Fruit fly (Drosophila melanogaster) whole organism, embryonic: ENCODE measurements around the gene Sf3b1.

Source experiments
- CG11560 ChIP-seq: fragments of 200-800 bp; sonication (Bioruptor generic); IDR thresholded peaks from 3 replicates; pipeline ENCODE4 v1.3.6; 2022; ENCODE audit warnings: missing biosample characterization, missing genetic modification characterization
- CG11696 ChIP-seq: fragments of 200-800 bp; sonication (Bioruptor generic); IDR thresholded peaks from 2 replicates; pipeline ENCODE4 v1.3.6; 2022; ENCODE audit warnings: missing biosample characterization, missing genetic modification characterization
- CG13894 ChIP-seq: fragments of 200-800 bp; sonication (Bioruptor generic); optimal IDR thresholded peaks from 3 replicates; lab custom pipeline; 2018; ENCODE audit warnings: missing biosample characterization, mild to moderate bottlenecking, missing genetic modification characterization, moderate library complexity
- CG1603 ChIP-seq: fragments of 200-800 bp; sonication (Bioruptor generic); optimal IDR thresholded peaks from 2 replicates; lab custom pipeline; 2019; ENCODE audit warnings: missing biosample characterization, mild to moderate bottlenecking, missing genetic modification characterization, moderate library complexity
- CG16779 ChIP-seq: fragments of 200-800 bp; sonication (Bioruptor generic); IDR thresholded peaks from 2 replicates; pipeline ENCODE4 v1.3.6; 2022; ENCODE audit warnings: missing biosample characterization, missing genetic modification characterization
- CG16815 ChIP-seq: fragments of 200-800 bp; sonication (Bioruptor generic); optimal IDR thresholded peaks from 3 replicates; lab custom pipeline; 2017; ENCODE audit warnings: missing biosample characterization, mild to moderate bottlenecking, missing genetic modification characterization
- CG1792 ChIP-seq: fragments of 200-800 bp; sonication (Bioruptor generic); optimal IDR thresholded peaks from 2 replicates; lab custom pipeline; 2016; ENCODE audit warnings: missing biosample characterization, missing genetic modification characterization
- CG1832 ChIP-seq: fragments of 200-800 bp; sonication (Bioruptor generic); optimal IDR thresholded peaks from 2 replicates; lab custom pipeline; 2017; ENCODE audit warnings: missing biosample characterization, mild to moderate bottlenecking, missing genetic modification characterization, inconsistent platforms
- CG2129 ChIP-seq: fragments of 200-800 bp; sonication (Bioruptor generic); IDR thresholded peaks from 2 replicates; pipeline ENCODE4 v1.3.6; 2022; ENCODE audit warnings: missing biosample characterization, missing genetic modification characterization; ENCODE audit not compliant: partially characterized antibody
- CG31224 ChIP-seq: fragments of 200-800 bp; sonication (Bioruptor generic); IDR thresholded peaks from 2 replicates; pipeline ENCODE4 v1.3.6; 2022; ENCODE audit warnings: missing biosample characterization, missing genetic modification characterization
- CG3407 ChIP-seq: fragments of 200-800 bp; sonication (Bioruptor generic); optimal IDR thresholded peaks from 2 replicates; lab custom pipeline; 2018; ENCODE audit warnings: missing biosample characterization, mild to moderate bottlenecking, missing genetic modification characterization
- CG4730 ChIP-seq: fragments of 200-800 bp; sonication (Bioruptor generic); IDR thresholded peaks from 2 replicates; pipeline ENCODE4 v1.3.6; 2022; ENCODE audit warnings: missing biosample characterization, missing genetic modification characterization
- CG5180 ChIP-seq: fragments of 200-800 bp; sonication (Bioruptor generic); optimal IDR thresholded peaks from 3 replicates; lab custom pipeline; 2017; ENCODE audit warnings: missing biosample characterization, missing genetic modification characterization, mild to moderate bottlenecking, moderate library complexity, missing genetic modification reagents
- CG6689 ChIP-seq: fragments of 200-800 bp; sonication (Bioruptor generic); IDR thresholded peaks from 2 replicates; pipeline ENCODE4 v1.3.6; 2022; ENCODE audit warnings: missing biosample characterization, missing genetic modification characterization
- CG7271 ChIP-seq: fragments of 200-800 bp; sonication (Bioruptor generic); optimal IDR thresholded peaks from 2 replicates; lab custom pipeline; 2018; ENCODE audit warnings: missing biosample characterization, mild to moderate bottlenecking, missing genetic modification characterization, moderate library complexity
- CG7786 ChIP-seq: fragments of 200-800 bp; sonication (Bioruptor generic); optimal IDR thresholded peaks from 2 replicates; lab custom pipeline; 2016; ENCODE audit warnings: missing biosample characterization, missing genetic modification characterization
- CG7839 ChIP-seq: fragments of 200-800 bp; sonication (Bioruptor generic); optimal IDR thresholded peaks from 3 replicates; lab custom pipeline; 2018; ENCODE audit warnings: missing biosample characterization, mild to moderate bottlenecking, missing genetic modification characterization, moderate library complexity
- CG8290 ChIP-seq, 3 experiments: fragments of 200-800 bp; sonication (Bioruptor generic); optimal IDR thresholded peaks; 2 replicates each; lab custom pipeline; 2016 to 2019; ENCODE audit warnings: missing biosample characterization in 3 of 3, missing genetic modification characterization in 3 of 3, mild to moderate bottlenecking in 2 of 3, moderate library complexity in 1 of 3
- CG9932 ChIP-seq: fragments of 200-800 bp; sonication (Bioruptor generic); IDR thresholded peaks from 2 replicates; pipeline ENCODE4 v1.3.6; 2022; ENCODE audit warnings: missing biosample characterization, missing genetic modification characterization
- D19A ChIP-seq: fragments of 200-800 bp; optimal IDR thresholded peaks from 3 replicates; lab custom pipeline; 2019; ENCODE audit warnings: missing biosample characterization, mild to moderate bottlenecking, missing genetic modification characterization, moderate library complexity
- Dfd ChIP-seq, 2 experiments: fragments of >200 bp; optimal IDR thresholded peaks; 2 replicates each; lab custom pipeline; 2017; ENCODE audit warnings: missing biosample characterization in 2 of 2, missing genetic modification characterization in 2 of 2
- Elba2 ChIP-seq: fragments of 200-800 bp; sonication (Bioruptor generic); optimal IDR thresholded peaks from 3 replicates; lab custom pipeline; 2016; ENCODE audit warnings: missing biosample characterization, missing genetic modification characterization
- Gug ChIP-seq: fragments of 200-800 bp; sonication (Bioruptor generic); IDR thresholded peaks from 4 replicates; pipeline ENCODE4 v1.3.6; 2022; ENCODE audit warnings: missing biosample characterization, missing genetic modification characterization
- Hmr ChIP-seq: fragments of 200-800 bp; sonication (Bioruptor generic); optimal IDR thresholded peaks from 3 replicates; lab custom pipeline; 2017; ENCODE audit warnings: mild to moderate bottlenecking, missing biosample characterization, missing genetic modification reagents, missing genetic modification characterization
- Hr39 ChIP-seq: fragments of >200 bp; optimal IDR thresholded peaks from 2 replicates; lab custom pipeline; 2017
- MESR4 ChIP-seq: fragments of 200-800 bp; sonication (Bioruptor generic); optimal IDR thresholded peaks from 2 replicates; lab custom pipeline; 2018; ENCODE audit warnings: missing biosample characterization, mild to moderate bottlenecking, missing genetic modification characterization, moderate library complexity
- Mad ChIP-seq: fragments of 200-800 bp; sonication (Bioruptor generic); optimal IDR thresholded peaks from 2 replicates; lab custom pipeline; 2016; ENCODE audit warnings: missing biosample characterization, missing genetic modification characterization
- Sin3A ChIP-seq: fragments of >200 bp; optimal IDR thresholded peaks from 2 replicates; lab custom pipeline; 2018
- Spps ChIP-seq: fragments of 200-800 bp; sonication (Bioruptor generic); optimal IDR thresholded peaks from 2 replicates; lab custom pipeline; 2018; ENCODE audit warnings: missing biosample characterization, mild to moderate bottlenecking, missing genetic modification characterization
- Stat92E ChIP-seq, 3 experiments: fragments of >200 bp in 2 of 3; fragments of 200-800 bp in 1 of 3; sonication (Bioruptor generic) in 1 of 3; optimal IDR thresholded peaks; 2 replicates each; lab custom pipeline; 2017 to 2019; ENCODE audit warnings: missing biosample characterization in 3 of 3, missing genetic modification characterization in 3 of 3, mild to moderate bottlenecking in 1 of 3, moderate library complexity in 1 of 3
- TFAM ChIP-seq: fragments of 200-800 bp; sonication (Bioruptor generic); optimal IDR thresholded peaks from 2 replicates; lab custom pipeline; 2017; ENCODE audit warnings: missing biosample characterization, missing genetic modification characterization, inconsistent platforms
- ash1 ChIP-seq: fragments of 200-800 bp; sonication (Bioruptor generic); optimal IDR thresholded peaks from 2 replicates; lab custom pipeline; 2018; ENCODE audit warnings: missing biosample characterization, mild to moderate bottlenecking, missing genetic modification characterization
- bbx ChIP-seq: fragments of 200-800 bp; sonication (Bioruptor generic); IDR thresholded peaks from 2 replicates; pipeline ENCODE4 v1.3.6; 2022; ENCODE audit warnings: missing biosample characterization, missing genetic modification characterization; ENCODE audit not compliant: partially characterized antibody
- bigmax ChIP-seq: fragments of 200-800 bp; sonication (Bioruptor generic); optimal IDR thresholded peaks from 2 replicates; lab custom pipeline; 2018; ENCODE audit warnings: missing biosample characterization, mild to moderate bottlenecking, missing genetic modification characterization
- caup ChIP-seq: fragments of 200-800 bp; sonication (Bioruptor generic); optimal IDR thresholded peaks from 3 replicates; lab custom pipeline; 2017; ENCODE audit warnings: missing biosample characterization, mild to moderate bottlenecking, missing genetic modification characterization, moderate library complexity; ENCODE audit not compliant: severe bottlenecking
- chif ChIP-seq, 2 experiments: fragments of 200-800 bp; sonication (Bioruptor generic); optimal IDR thresholded peaks; 3 replicates each; lab custom pipeline; 2016; ENCODE audit warnings: missing biosample characterization in 2 of 2, missing genetic modification characterization in 2 of 2
- chinmo ChIP-seq: fragments of 200-800 bp; sonication (Bioruptor generic); IDR thresholded peaks from 4 replicates; pipeline ENCODE4 v1.3.6; 2022; ENCODE audit warnings: missing biosample characterization, missing genetic modification characterization; ENCODE audit not compliant: partially characterized antibody
- cwo ChIP-seq: fragments of 200-800 bp; sonication (Bioruptor generic); optimal IDR thresholded peaks from 3 replicates; lab custom pipeline; 2017; ENCODE audit warnings: missing biosample characterization, missing genetic modification characterization, mild to moderate bottlenecking, moderate library complexity, missing genetic modification reagents
- dati ChIP-seq: fragments of 200-800 bp; sonication (Bioruptor generic); IDR thresholded peaks from 2 replicates; pipeline ENCODE4 v1.3.6; 2022; ENCODE audit warnings: missing biosample characterization, missing genetic modification characterization
- dimm ChIP-seq: fragments of 200-800 bp; sonication (Bioruptor generic); IDR thresholded peaks from 2 replicates; pipeline ENCODE4 v1.3.6; 2022; ENCODE audit warnings: missing biosample characterization, missing genetic modification characterization
- dm ChIP-seq: fragments of 200-800 bp; sonication (Bioruptor generic); optimal IDR thresholded peaks from 3 replicates; lab custom pipeline; 2016; ENCODE audit warnings: missing biosample characterization, missing genetic modification characterization
- dmrt11E ChIP-seq: fragments of 200-800 bp; sonication (Bioruptor generic); optimal IDR thresholded peaks from 3 replicates; lab custom pipeline; 2018; ENCODE audit warnings: missing biosample characterization, mild to moderate bottlenecking, missing genetic modification characterization, moderate library complexity
- gem ChIP-seq: fragments of 200-800 bp; sonication (Bioruptor generic); optimal IDR thresholded peaks from 2 replicates; lab custom pipeline; 2019; ENCODE audit warnings: missing biosample characterization, mild to moderate bottlenecking, missing genetic modification characterization, moderate library complexity
- hbn ChIP-seq: fragments of 200-800 bp; sonication (Bioruptor generic); IDR thresholded peaks from 2 replicates; pipeline ENCODE4 v1.3.6; 2022; ENCODE audit warnings: missing biosample characterization, missing genetic modification characterization; ENCODE audit not compliant: partially characterized antibody
- mld ChIP-seq: fragments of 200-800 bp; sonication (Bioruptor generic); IDR thresholded peaks from 3 replicates; pipeline ENCODE4 v1.3.6; 2022; ENCODE audit warnings: missing biosample characterization, missing genetic modification characterization; ENCODE audit not compliant: partially characterized antibody
- org-1 ChIP-seq: fragments of 200-800 bp; sonication (Bioruptor generic); optimal IDR thresholded peaks from 2 replicates; lab custom pipeline; 2017; ENCODE audit warnings: missing biosample characterization, missing genetic modification characterization
- pum ChIP-seq: fragments of 200-800 bp; sonication (Bioruptor generic); optimal IDR thresholded peaks from 2 replicates; lab custom pipeline; 2016; ENCODE audit warnings: missing biosample characterization, missing genetic modification characterization
- schlank ChIP-seq: fragments of 200-800 bp; sonication (Bioruptor generic); optimal IDR thresholded peaks from 2 replicates; lab custom pipeline; 2018; ENCODE audit warnings: missing biosample characterization, mild to moderate bottlenecking, missing genetic modification characterization
- slp2 ChIP-seq: fragments of 200-800 bp; sonication (Bioruptor generic); optimal IDR thresholded peaks from 2 replicates; lab custom pipeline; 2016; ENCODE audit warnings: missing biosample characterization, missing genetic modification characterization
- toy ChIP-seq: fragments of 200-800 bp; sonication (Bioruptor generic); IDR thresholded peaks from 2 replicates; pipeline ENCODE4 v1.3.6; 2022; ENCODE audit warnings: missing biosample characterization, missing genetic modification characterization

The Sf3b1 gene

DNA sequence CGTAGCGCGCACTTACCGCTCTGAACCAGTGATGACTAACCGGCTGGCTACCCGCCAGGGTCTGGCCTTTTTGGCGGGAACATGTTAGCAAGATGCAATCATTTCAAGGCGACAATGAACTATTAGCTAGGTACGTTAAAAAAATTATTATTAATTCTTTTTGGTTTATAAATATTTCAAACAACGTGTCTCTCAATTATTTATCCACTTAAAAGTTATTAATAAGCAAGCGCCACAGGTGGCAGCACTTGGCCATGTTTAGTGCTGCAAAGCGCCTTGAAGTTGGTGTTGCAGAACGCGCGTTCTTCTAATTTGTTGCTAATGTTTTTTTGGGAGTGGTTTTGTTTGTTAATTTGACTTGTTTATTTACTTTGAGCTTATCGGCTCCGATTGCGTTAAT lies 6.1 kb downstream of the Sf3b1 start, which contains the start of the genes Ipk2 and cold (continued):
- TF ChIP-seq Elba2 (GFP tag; lab: Kevin White, UChicago): peak; percentile 35
- TF ChIP-seq org-1: peak; percentile 48
- peak; percentile 80 for TF ChIP-seq CG16815 (GFP tag; lab: Kevin White, UChicago)
- TF ChIP-seq CG6689 (GFP tag; lab: Robert Waterston, UW): peak; percentile 74
- no peak for TF ChIP-seq mld (GFP tag; lab: Robert Waterston, UW)
- TF ChIP-seq CG16779 (GFP tag; lab: Robert Waterston, UW): no peak
- peak; percentile 64 for TF ChIP-seq CG31224 (GFP tag; lab: Robert Waterston, UW)
- TF ChIP-seq CG7271 (tag; lab: Kevin White, UChicago): no peak
- peak; percentile 77 for TF ChIP-seq CG7786 (GFP tag; lab: Kevin White, UChicago)
- peak; percentile 63; the same call in 1 of the 3 replicates for TF ChIP-seq CG11560 (tag; lab: Robert Waterston, UW)
- peak; percentile 22 for TF ChIP-seq schlank (tag; lab: Kevin White, UChicago)
- no peak for TF ChIP-seq bigmax (GFP tag; lab: Kevin White, UChicago)
- TF ChIP-seq Dfd (GFP tag; optimal IDR thresholded peaks at IDR 0.05; lab: Kevin White, UChicago): no peak
- peak; percentile 86 for TF ChIP-seq Hmr (GFP tag; lab: Kevin White, UChicago)
- TF ChIP-seq dmrt11E: peak; percentile 70
- no peak for TF ChIP-seq gem (tag; lab: Kevin White, UChicago)
- no peak for TF ChIP-seq CG11696 (GFP tag; lab: Robert Waterston, UW)
- TF ChIP-seq Sin3A: peak; percentile 93
- TF ChIP-seq chif (GFP tag; optimal IDR thresholded peaks at IDR 0.05; lab: Kevin White, UChicago): peak; percentile 55 to 68
- no peak for TF ChIP-seq CG2129
- no peak for TF ChIP-seq CG1832 (GFP tag; lab: Kevin White, UChicago)
- TF ChIP-seq dm (GFP tag; lab: Kevin White, UChicago): peak; percentile 61
- peak; percentile 70 for TF ChIP-seq Gug (GFP tag; lab: Robert Waterston, UW)
- TF ChIP-seq bbx (GFP tag; lab: Robert Waterston, UW): no peak
- TF ChIP-seq dimm (GFP tag; lab: Robert Waterston, UW): no peak
- TF ChIP-seq pum (GFP tag; lab: Kevin White, UChicago): peak; percentile 81
- no peak for TF ChIP-seq TFAM (GFP tag; lab: Kevin White, UChicago)
- no peak for TF ChIP-seq chinmo (GFP tag; lab: Robert Waterston, UW)
- TF ChIP-seq D19A (tag; lab: Kevin White, UChicago): no peak
- TF ChIP-seq hbn (GFP tag; lab: Robert Waterston, UW): no peak
- peak; percentile 45 for TF ChIP-seq MESR4 (GFP tag; lab: Kevin White, UChicago)
- TF ChIP-seq toy (GFP tag; lab: Robert Waterston, UW): 0 out of 2 replicates have a peak, but pooled peaks have one; percentile 29
- TF ChIP-seq CG13894 (tag; lab: Kevin White, UChicago): no peak
- peak; percentile 67 for TF ChIP-seq CG3407
- no peak for TF ChIP-seq ash1
- peak; percentile 59 for TF ChIP-seq cwo (GFP tag; lab: Kevin White, UChicago)
- TF ChIP-seq Stat92E (GFP tag; optimal IDR thresholded peaks at IDR 0.05; lab: Kevin White, UChicago): no peak
- peak; percentile 91 for TF ChIP-seq CG9932 (GFP tag; lab: Robert Waterston, UW)
- TF ChIP-seq Spps (tag; lab: Kevin White, UChicago): peak; percentile 29
- peak; percentile 69 for TF ChIP-seq CG8290 (GFP tag; optimal IDR thresholded peaks at IDR 0.05; lab: Kevin White, UChicago)
- peak in 1 of 2 experiments; percentile 23 for TF ChIP-seq CG8290 (tag; optimal IDR thresholded peaks at IDR 0.05; lab: Kevin White, UChicago)
- TF ChIP-seq CG4730 (GFP tag; lab: Robert Waterston, UW): peak; percentile 57
- TF ChIP-seq dati: no peak
- peak; percentile 87 for TF ChIP-seq caup (GFP tag; lab: Kevin White, UChicago)
- peak; percentile 82 for TF ChIP-seq CG7839 (tag; lab: Kevin White, UChicago)
- TF ChIP-seq Hr39 (lab: Kevin White, UChicago): no peak
- TF ChIP-seq CG1792 (GFP tag; lab: Kevin White, UChicago): peak; percentile 71
- peak; percentile 27 for TF ChIP-seq CG5180 (GFP tag; lab: Kevin White, UChicago)
- TF ChIP-seq slp2 (GFP tag; lab: Kevin White, UChicago): peak; percentile 53
- TF ChIP-seq Mad (GFP tag; lab: Kevin White, UChicago): peak; percentile 82
- TF ChIP-seq CG1603: peak; percentile 50
